Fruit fly (Drosophila melanogaster) whole organism, pupa: ENCODE data around the gene CG34039.

ENCODE experiments used
- CG12605 ChIP-seq: fragments of 200-800 bp; sonication (Bioruptor generic); IDR thresholded peaks from 2 replicates; pipeline ENCODE4 v1.3.6; 2022; ENCODE audit warnings: missing biosample characterization, missing genetic modification characterization
- CG34367 ChIP-seq: fragments of 200-800 bp; sonication (Bioruptor generic); optimal IDR thresholded peaks from 2 replicates; lab custom pipeline; 2018; ENCODE audit warnings: missing biosample characterization, mild to moderate bottlenecking, missing genetic modification characterization
- CG4496 ChIP-seq: fragments of 200-800 bp; sonication (Bioruptor generic); IDR thresholded peaks from 3 replicates; pipeline ENCODE4 v1.3.6; 2022; ENCODE audit warnings: missing biosample characterization, missing genetic modification characterization
- Pif1B ChIP-seq: fragments of 200-800 bp; sonication (Bioruptor generic); optimal IDR thresholded peaks from 3 replicates; lab custom pipeline; 2016; ENCODE audit warnings: missing biosample characterization, missing genetic modification characterization
- gl ChIP-seq: fragments of 200-800 bp; sonication (Bioruptor generic); optimal IDR thresholded peaks from 2 replicates; lab custom pipeline; 2018; ENCODE audit warnings: missing biosample characterization, mild to moderate bottlenecking, missing genetic modification characterization
- rn ChIP-seq: fragments of 200-800 bp; sonication (Bioruptor generic); IDR thresholded peaks from 2 replicates; pipeline ENCODE4 v1.3.6; 2022; ENCODE audit warnings: missing biosample characterization, missing genetic modification characterization

- TF ChIP-seq CG4496 = no peak
- no peak for TF ChIP-seq gl (tag; lab: Kevin White, UChicago)
- no peak for TF ChIP-seq Pif1B (GFP tag; lab: Kevin White, UChicago)
- no peak for TF ChIP-seq CG12605
- TF ChIP-seq CG34367 = no peak
- TF ChIP-seq rn (GFP tag; lab: Robert Waterston, UW) = no peak
Measured at dm6 chr3L:14564404-14564803, 4.6 kb downstream of the CG34039 start.
